Fruit fly (Drosophila melanogaster) whole organism, adult: ENCODE measurements around the gene msps.

Experiments
- CG11617 ChIP-seq: fragments of 200-800 bp; sonication (Bioruptor generic); optimal IDR thresholded peaks from 2 replicates; lab custom pipeline; 2017; ENCODE audit warnings: mild to moderate bottlenecking, missing biosample characterization, missing genetic modification reagents, missing genetic modification characterization
- CG12768 ChIP-seq: fragments of 200-800 bp; sonication (Bioruptor generic); optimal IDR thresholded peaks from 2 replicates; lab custom pipeline; 2017; ENCODE audit warnings: missing biosample characterization, missing genetic modification characterization, mild to moderate bottlenecking, moderate library complexity, missing genetic modification reagents
- CG14711 ChIP-seq: fragments of 200-800 bp; sonication (Bioruptor generic); optimal IDR thresholded peaks from 2 replicates; lab custom pipeline; 2018; ENCODE audit warnings: missing biosample characterization, mild to moderate bottlenecking, missing genetic modification characterization, moderate library complexity
- CG1620 ChIP-seq: fragments of 200-800 bp; sonication (Bioruptor generic); optimal IDR thresholded peaks from 2 replicates; lab custom pipeline; 2016; ENCODE audit warnings: missing biosample characterization, missing genetic modification characterization
- CG33017 ChIP-seq: fragments of 200-800 bp; sonication (Bioruptor generic); optimal IDR thresholded peaks from 2 replicates; lab custom pipeline; 2018; ENCODE audit warnings: missing biosample characterization, mild to moderate bottlenecking, missing genetic modification characterization, moderate library complexity
- CG5204 ChIP-seq: fragments of 200-800 bp; sonication (Bioruptor generic); optimal IDR thresholded peaks from 2 replicates; lab custom pipeline; 2016; ENCODE audit warnings: missing biosample characterization, missing genetic modification characterization
- CG7045 ChIP-seq: fragments of 200-800 bp; sonication (Bioruptor generic); optimal IDR thresholded peaks from 2 replicates; lab custom pipeline; 2017; ENCODE audit warnings: missing biosample characterization, mild to moderate bottlenecking, missing genetic modification characterization
- CG7101 ChIP-seq: fragments of 200-800 bp; sonication (Bioruptor generic); optimal IDR thresholded peaks from 2 replicates; lab custom pipeline; 2018; ENCODE audit warnings: missing biosample characterization, mild to moderate bottlenecking, missing genetic modification characterization, moderate library complexity
- Clk ChIP-seq: fragments of 200-800 bp; sonication (Bioruptor generic); optimal IDR thresholded peaks from 2 replicates; lab custom pipeline; 2017; ENCODE audit warnings: missing biosample characterization, missing genetic modification characterization
- Crg-1 ChIP-seq: fragments of 200-800 bp; sonication (Bioruptor generic); optimal IDR thresholded peaks from 2 replicates; lab custom pipeline; 2016; ENCODE audit warnings: missing biosample characterization, missing genetic modification characterization
- Hr96 ChIP-seq: fragments of 200-800 bp; sonication (Bioruptor generic); optimal IDR thresholded peaks from 2 replicates; lab custom pipeline; 2016; ENCODE audit warnings: missing biosample characterization, missing genetic modification characterization
- Mnt ChIP-seq: fragments of 200-800 bp; sonication (Bioruptor generic); optimal IDR thresholded peaks from 2 replicates; lab custom pipeline; 2016; ENCODE audit warnings: missing biosample characterization, mild to moderate bottlenecking, missing genetic modification characterization
- bab1 ChIP-seq: fragments of 200-800 bp; sonication (Bioruptor generic); optimal IDR thresholded peaks from 3 replicates; lab custom pipeline; 2019; ENCODE audit warnings: missing biosample characterization, mild to moderate bottlenecking, missing genetic modification characterization, moderate library complexity
- cic ChIP-seq: fragments of 200-800 bp; sonication (Bioruptor generic); optimal IDR thresholded peaks from 2 replicates; lab custom pipeline; 2017; ENCODE audit warnings: missing biosample characterization, mild to moderate bottlenecking, missing genetic modification characterization, moderate library complexity
- cnc ChIP-seq, 2 experiments: fragments of >200 bp; optimal IDR thresholded peaks; 2 replicates each; lab custom pipeline; 2017
- kay ChIP-seq: fragments of 200-800 bp; sonication (Bioruptor generic); peaks from one replicate; lab custom pipeline; 2016; ENCODE audit warnings: missing biosample characterization, missing genetic modification characterization, borderline replicate concordance
- ovo ChIP-seq: fragments of 200-800 bp; sonication (Bioruptor generic); optimal IDR thresholded peaks from 2 replicates; lab custom pipeline; 2016; ENCODE audit warnings: missing biosample characterization, missing genetic modification characterization
- pad ChIP-seq: fragments of 200-800 bp; sonication (Bioruptor generic); optimal IDR thresholded peaks from 3 replicates; lab custom pipeline; 2017; ENCODE audit warnings: missing biosample characterization, missing genetic modification characterization, mild to moderate bottlenecking, moderate library complexity, missing genetic modification reagents
- tj ChIP-seq: fragments of 200-800 bp; sonication (Bioruptor generic); optimal IDR thresholded peaks from 3 replicates; lab custom pipeline; 2017; ENCODE audit warnings: missing biosample characterization, mild to moderate bottlenecking, missing genetic modification characterization, moderate library complexity
- toe ChIP-seq: fragments of 200-800 bp; sonication (Bioruptor generic); optimal IDR thresholded peaks from 2 replicates; lab custom pipeline; 2016; ENCODE audit warnings: missing biosample characterization, missing genetic modification characterization

msps gene

dm6 chr3R:16098333-16099267 is 48.0 kb downstream of the msps start, which contains the start of the genes Mhcl and Akt:
Mhcl (minus strand) TSS chr3R:16098761.
Akt (plus strand) TSS chr3R:16099228.
- TF ChIP-seq CG7101 (tag; lab: Kevin White, UChicago) (no peak), CG1620 (peak; percentile 14), toe (GFP tag; lab: Kevin White, UChicago) (peak; percentile 53), ovo (peak; percentile 66), Hr96 (GFP tag; lab: Kevin White, UChicago) (peak; percentile 35)

- no peak for TF ChIP-seq cnc (optimal IDR thresholded peaks at IDR 0.05; lab: Kevin White, UChicago)
- TF ChIP-seq pad: peak; percentile 74
- no peak for TF ChIP-seq Crg-1 (GFP tag; lab: Kevin White, UChicago)
- peak; percentile 57 for TF ChIP-seq Hr96 (GFP tag; lab: Kevin White, UChicago)
- TF ChIP-seq cic: peak; percentile 99
- TF ChIP-seq toe (GFP tag; lab: Kevin White, UChicago): peak; percentile 66
- TF ChIP-seq CG7101 (tag; lab: Kevin White, UChicago): peak; percentile 56
- TF ChIP-seq Mnt (GFP tag; lab: Kevin White, UChicago): peak; percentile 96
- TF ChIP-seq CG5204 (GFP tag; lab: Kevin White, UChicago): peak; percentile 38
- peak; percentile 76 for TF ChIP-seq CG12768 (GFP tag; lab: Kevin White, UChicago)
- peak; percentile 28 for TF ChIP-seq CG14711 (tag; lab: Kevin White, UChicago)
- TF ChIP-seq CG7045 (GFP tag; lab: Kevin White, UChicago): peak; percentile 13
- TF ChIP-seq kay (GFP tag; lab: Kevin White, UChicago): peak; percentile 90
- TF ChIP-seq tj (GFP tag; lab: Kevin White, UChicago): peak; percentile 57
- TF ChIP-seq bab1 (GFP tag; lab: Kevin White, UChicago): no peak
- peak; percentile 52 for TF ChIP-seq Clk (GFP tag; lab: Kevin White, UChicago)
- peak; percentile 29 for TF ChIP-seq CG1620
- TF ChIP-seq CG11617 (GFP tag; lab: Kevin White, UChicago): peak; percentile 46
- peak; percentile 79 for TF ChIP-seq ovo
- no peak for TF ChIP-seq CG33017 (tag; lab: Kevin White, UChicago)
These were observed 49.0 kb downstream of the msps start for dm6 chr3R:16099268-16100240.

dm6 chr3R:16105813-16106480 is 55.3 kb downstream of the msps start:
- peak; percentile 22 for TF ChIP-seq kay (GFP tag; lab: Kevin White, UChicago)
- no peak for TF ChIP-seq pad
